Worm (Caenorhabditis elegans) whole organism, mixed stage, embryonic: Measurements from ENCODE around the gene Y51H4A.13.

Experiments used
- blmp-1 ChIP-seq: fragments of 150-350 bp; optimal IDR thresholded peaks from 2 replicates; lab custom pipeline; 2014; ENCODE audit warnings: missing biosample characterization, missing genetic modification characterization
- ceh-83 ChIP-seq: fragments of 200-800 bp; sonication (Bioruptor generic); optimal IDR thresholded peaks from 2 replicates; lab custom pipeline; 2018; ENCODE audit warnings: mild to moderate bottlenecking, missing genetic modification characterization, missing compliant biosample characterization
- ces-1 ChIP-seq: fragments of 150-350 bp; optimal IDR thresholded peaks from 2 replicates; lab custom pipeline; 2014; ENCODE audit warnings: missing biosample characterization, missing genetic modification reagents, missing genetic modification characterization
- elt-1 ChIP-seq: sonication (generic microtip); optimal IDR thresholded peaks from 2 replicates; lab custom pipeline; 2017; ENCODE audit warnings: missing genetic modification characterization, mild to moderate bottlenecking, missing compliant biosample characterization, antibody characterized with exemption, moderate library complexity, borderline replicate concordance; ENCODE audit not compliant: insufficient read depth
- elt-3 ChIP-seq: fragments of 150-350 bp; optimal IDR thresholded peaks from 2 replicates; lab custom pipeline; 2014; ENCODE audit warnings: missing biosample characterization, missing genetic modification characterization
- flh-1 ChIP-seq: fragments of 200-800 bp; sonication (Bioruptor generic); optimal IDR thresholded peaks from 2 replicates; lab custom pipeline; 2018; ENCODE audit warnings: mild to moderate bottlenecking, missing genetic modification characterization, moderate library complexity, missing compliant biosample characterization
- lin-13 ChIP-seq: fragments of 150-350 bp; optimal IDR thresholded peaks from 2 replicates; lab custom pipeline; 2014; ENCODE audit warnings: missing biosample characterization, missing genetic modification characterization
- nhr-12 ChIP-seq: fragments of 150-350 bp; optimal IDR thresholded peaks from 2 replicates; lab custom pipeline; 2014; ENCODE audit warnings: missing biosample characterization, missing genetic modification characterization
- nhr-237 ChIP-seq: fragments of 150-350 bp; optimal IDR thresholded peaks from 2 replicates; lab custom pipeline; 2014; ENCODE audit warnings: missing biosample characterization, missing genetic modification characterization
- pha-4 ChIP-seq: fragments of 150-350 bp; optimal IDR thresholded peaks from 2 replicates; lab custom pipeline; 2018; ENCODE audit warnings: missing biosample characterization, missing genetic modification reagents, missing genetic modification characterization
- snpc-4 ChIP-seq: fragments of 150-350 bp; optimal IDR thresholded peaks from 2 replicates; lab custom pipeline; 2014; ENCODE audit warnings: missing biosample characterization, missing genetic modification characterization
- sptf-1 ChIP-seq: sonication (generic microtip); optimal IDR thresholded peaks from 2 replicates; lab custom pipeline; 2017; ENCODE audit warnings: mild to moderate bottlenecking, missing genetic modification characterization, moderate library complexity, missing compliant biosample characterization
- unc-39 ChIP-seq: fragments of 150-350 bp; optimal IDR thresholded peaks from 2 replicates; lab custom pipeline; 2014; ENCODE audit warnings: missing biosample characterization, missing genetic modification characterization
- ztf-11 ChIP-seq: fragments of 150-350 bp; optimal IDR thresholded peaks from 2 replicates; lab custom pipeline; 2014; ENCODE audit warnings: missing biosample characterization, missing genetic modification characterization

DNA sequence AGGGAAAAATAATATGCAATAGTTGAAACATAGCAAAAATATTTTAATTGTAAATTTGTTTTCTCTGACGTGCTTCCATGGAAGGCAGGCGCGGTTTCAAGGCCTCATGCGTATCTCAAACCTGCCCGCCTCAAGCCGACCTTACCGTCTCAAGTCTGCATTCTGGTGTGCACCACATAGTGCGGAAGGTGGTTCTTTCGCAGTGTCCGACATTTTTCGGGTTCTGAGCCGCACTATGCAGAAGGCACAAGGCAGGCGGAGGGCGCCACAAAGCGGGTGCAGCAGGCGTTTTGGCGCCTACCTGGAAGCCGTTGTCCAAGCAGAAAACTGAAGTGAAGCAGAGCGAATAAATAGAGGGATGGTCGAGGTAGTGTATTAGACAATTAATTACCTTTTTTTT is 23.7 kb downstream of the Y51H4A.13 start:
- TF ChIP-seq ces-1 (GFP tag; lab: Kevin White, UChicago) = no peak
- no peak for TF ChIP-seq unc-39 (tag; lab: Kevin White, UChicago)
- TF ChIP-seq nhr-12 (tag; lab: Kevin White, UChicago) = no peak
- no peak for TF ChIP-seq flh-1 (GFP tag; lab: Kevin White, UChicago)
- no peak for TF ChIP-seq sptf-1 (tag; lab: Kevin White, UChicago)
- TF ChIP-seq snpc-4 (tag; lab: Kevin White, UChicago) = no peak
- no peak for TF ChIP-seq nhr-237 (tag; lab: Kevin White, UChicago)
- no peak for TF ChIP-seq blmp-1 (tag; lab: Kevin White, UChicago)
- no peak for TF ChIP-seq elt-3 (tag; lab: Kevin White, UChicago)
- no peak for TF ChIP-seq elt-1
- TF ChIP-seq ztf-11 = no peak
- TF ChIP-seq pha-4 (tag; lab: Kevin White, UChicago) = no peak
- no peak for TF ChIP-seq lin-13 (tag; lab: Kevin White, UChicago)
- no peak for TF ChIP-seq ceh-83
